Worm (Caenorhabditis elegans): ENCODE measurements around the gene pyk-2.

DNA sequence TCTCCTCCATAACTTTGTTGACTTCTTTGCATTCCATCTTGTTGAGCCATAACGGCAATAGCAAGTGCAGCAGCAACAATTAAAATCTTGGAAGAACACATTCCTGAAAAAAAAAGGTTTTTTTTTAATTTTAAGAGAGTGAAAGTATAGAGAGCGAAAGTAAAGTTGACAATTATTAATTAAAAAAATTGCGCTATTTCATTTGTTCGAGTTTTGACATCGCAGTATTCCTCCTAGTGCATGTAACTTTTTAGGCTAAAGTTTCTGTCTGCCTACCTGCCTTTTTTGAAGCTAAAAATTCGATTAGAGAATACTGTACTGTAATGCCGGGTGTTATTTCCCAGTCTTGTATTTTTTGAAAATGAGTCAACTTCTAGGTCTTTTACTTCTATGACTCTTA lies 17.7 kb upstream of the pyk-2 start, which contains the start of gene srlf-12:
- TF ChIP-seq unc-62 (GFP tag; optimal IDR thresholded peaks at IDR 0.05) (no peak), zag-1 (tag; optimal IDR thresholded peaks at IDR 0.05) (no peak), ceh-82 (tag; optimal IDR thresholded peaks at IDR 0.05) (no peak), egl-27 (tag; optimal IDR thresholded peaks at IDR 0.05) (no peak), mab-5 (tag; optimal IDR thresholded peaks at IDR 0.05) (no peak), nhr-77 (tag; optimal IDR thresholded peaks at IDR 0.05) (no peak), aly-2 (tag; optimal IDR thresholded peaks at IDR 0.05) (no peak), elt-3 (tag; optimal IDR thresholded peaks at IDR 0.05) (no peak), lsy-2 (tag; optimal IDR thresholded peaks at IDR 0.05) (no peak), nhr-21 (tag; optimal IDR thresholded peaks at IDR 0.05) (no peak), gmeb-1 (tag; optimal IDR thresholded peaks at IDR 0.05) (no peak), nhr-11 (tag; optimal IDR thresholded peaks at IDR 0.05) (no peak), nhr-12 (tag; optimal IDR thresholded peaks at IDR 0.05) (no peak), snpc-4 (tag; optimal IDR thresholded peaks at IDR 0.05) (no peak)

Data from whole organism, L2 larva.